Worm (Caenorhabditis elegans): Measurements from ENCODE around the gene T13C2.7.

- TF ChIP-seq nhr-12 (tag; optimal IDR thresholded peaks at IDR 0.05), result no peak
- no peak for TF ChIP-seq pha-4 (tag; optimal IDR thresholded peaks at IDR 0.05)
- no peak for TF ChIP-seq sptf-1 (tag; optimal IDR thresholded peaks at IDR 0.05)
- TF ChIP-seq unc-62 (GFP tag; optimal IDR thresholded peaks at IDR 0.05), result no peak
- TF ChIP-seq ztf-11 (tag; optimal IDR thresholded peaks at IDR 0.05), result no peak
- TF ChIP-seq elt-1 (tag; optimal IDR thresholded peaks at IDR 0.05; ENCODE audit: borderline replicate concordance, insufficient read depth), result no peak
- no peak for TF ChIP-seq ceh-43 (GFP tag; optimal IDR thresholded peaks at IDR 0.05)
- no peak for TF ChIP-seq lsy-2 (tag; optimal IDR thresholded peaks at IDR 0.05)
- TF ChIP-seq blmp-1 (tag; optimal IDR thresholded peaks at IDR 0.05), result no peak
- TF ChIP-seq snpc-4 (tag; optimal IDR thresholded peaks at IDR 0.05), result no peak
- no peak for TF ChIP-seq nhr-237 (tag; optimal IDR thresholded peaks at IDR 0.05)
- TF ChIP-seq bed-3 (GFP tag; optimal IDR thresholded peaks at IDR 0.05), result no peak
Measured at ce11 chrII:6750929-6751328, 28.3 kb upstream of the T13C2.7 start, which contains the start of gene F41G3.20.

Data from whole organism, mixed stage, embryonic.